Fruit fly (Drosophila melanogaster): Measurements from ENCODE around the gene Mondo.

Mondo gene

DNA sequence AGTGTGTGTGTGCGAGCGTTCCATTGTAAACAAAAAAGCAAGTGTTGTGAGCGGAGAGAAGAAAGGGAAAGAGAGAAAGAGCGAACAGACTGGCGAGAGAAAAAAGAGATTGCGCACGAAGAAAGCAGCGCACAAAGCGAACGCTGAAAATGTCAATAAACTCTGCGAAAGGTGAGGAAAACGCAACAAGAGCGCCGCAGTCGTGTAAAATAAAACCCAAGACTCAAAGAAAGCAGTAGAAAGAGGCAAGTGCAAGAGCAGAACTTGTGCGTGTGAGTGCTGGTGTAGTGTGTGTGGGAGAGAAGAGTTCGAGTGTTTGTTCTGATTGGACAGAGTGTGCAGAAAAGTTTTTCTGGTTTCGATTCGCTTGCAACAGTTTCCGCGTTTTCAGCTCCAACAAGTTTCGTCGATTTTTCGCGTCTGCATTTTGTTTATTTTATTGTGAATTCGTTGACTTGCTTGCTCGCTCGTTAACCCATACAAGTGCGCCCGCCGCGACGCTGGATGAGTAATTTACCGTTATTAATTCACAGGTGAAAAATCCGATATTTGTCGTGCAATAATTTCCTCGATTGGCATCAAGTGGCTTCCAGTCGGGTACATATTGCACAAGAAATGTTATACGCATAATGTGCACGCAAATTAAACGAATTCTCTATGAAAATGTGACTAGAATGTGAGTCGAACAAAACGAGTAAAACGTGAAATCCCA, 71.9 kb downstream of the Mondo start:
- TF ChIP-seq ttk (optimal IDR thresholded peaks at IDR 0.05) (no peak), Sin3A (optimal IDR thresholded peaks at IDR 0.05) (no peak), Myc (optimal IDR thresholded peaks at IDR 0.05) (no peak), insv (optimal IDR thresholded peaks at IDR 0.05) (no peak), psq (optimal IDR thresholded peaks at IDR 0.05) (no peak), h (optimal IDR thresholded peaks at IDR 0.05) (no peak)

DNA sequence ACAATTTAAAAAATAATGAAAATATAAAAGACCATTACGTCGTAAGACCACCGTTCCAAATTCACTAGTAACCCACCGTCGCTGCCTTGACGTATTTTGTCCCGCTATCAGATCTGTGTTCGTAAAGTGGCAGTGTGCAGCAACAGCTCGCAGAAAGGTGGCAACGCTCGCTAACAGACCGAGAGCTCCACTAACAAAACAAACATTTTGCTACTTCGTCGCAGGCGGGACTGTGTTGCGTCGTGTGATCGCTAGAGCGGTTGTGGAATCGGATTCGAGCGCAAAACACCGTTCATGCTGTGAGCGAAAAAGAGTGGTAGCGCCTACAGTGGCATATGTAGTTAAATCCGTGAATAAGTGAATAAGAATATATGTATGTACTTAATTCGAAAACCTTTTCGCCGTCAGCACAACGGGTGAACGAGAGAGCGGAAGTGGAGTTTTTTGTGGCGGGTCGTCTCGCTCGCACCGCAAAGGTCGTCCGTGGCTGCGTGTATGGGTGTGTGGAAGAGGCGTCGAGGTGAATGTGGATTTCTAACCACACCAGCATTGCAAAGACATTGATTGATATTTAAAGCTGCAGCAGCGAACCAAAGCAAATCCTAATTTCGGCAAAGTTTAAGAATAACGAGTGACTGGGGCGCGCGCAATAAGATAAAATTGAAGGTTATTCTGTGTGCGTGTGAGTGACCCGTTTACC, 72.7 kb downstream of the Mondo start, which contains the start of gene Hr39:
Hr39 (plus strand) TSS at position 203 of the 700 bp plus-strand sequence.
- TF ChIP-seq psq (optimal IDR thresholded peaks at IDR 0.05) (no peak), ttk (optimal IDR thresholded peaks at IDR 0.05) (no peak), h (optimal IDR thresholded peaks at IDR 0.05) (no peak), Sin3A (optimal IDR thresholded peaks at IDR 0.05) (no peak), Myc (optimal IDR thresholded peaks at IDR 0.05) (no peak), insv (optimal IDR thresholded peaks at IDR 0.05) (no peak)

DNA sequence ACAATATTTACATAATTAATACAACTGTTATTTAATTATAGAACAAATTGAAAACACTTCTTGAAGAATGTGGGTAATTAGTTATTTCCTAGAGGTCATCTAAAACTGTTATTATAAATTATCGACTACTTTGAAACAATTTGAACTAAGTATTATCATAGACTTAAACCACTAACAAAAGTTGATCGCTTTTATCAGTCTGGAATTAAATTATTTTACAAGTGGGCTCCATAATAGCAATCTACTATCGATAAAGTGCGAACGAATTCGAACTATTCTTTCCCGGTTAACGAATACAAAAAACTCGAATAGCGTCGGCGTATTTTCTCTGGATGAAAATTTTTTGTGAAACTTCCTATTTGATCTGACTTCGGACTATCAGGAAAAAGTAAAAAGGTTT, 73.2 kb downstream of the Mondo start, which contains the start of gene CG31626:
CG31626 (minus strand) TSS at position 101 of the 400 bp plus-strand sequence.
- no peak for TF ChIP-seq insv (optimal IDR thresholded peaks at IDR 0.05)

Measured in Kc167 (cell line).